Worm (Caenorhabditis elegans) whole organism, L1 larva: ENCODE measurements around the gene F48E3.9.

ENCODE experiments used
- C16A3.4 ChIP-seq: fragments of 150-350 bp; optimal IDR thresholded peaks from 2 replicates; lab custom pipeline; 2014; ENCODE audit warnings: missing biosample characterization, missing genetic modification characterization
- ama-1 ChIP-seq: fragments of 150-350 bp; optimal IDR thresholded peaks from 2 replicates; lab custom pipeline; 2014
- blmp-1 ChIP-seq: fragments of 150-350 bp; optimal IDR thresholded peaks from 2 replicates; lab custom pipeline; 2014; ENCODE audit warnings: missing biosample characterization, missing genetic modification characterization
- ceh-82 ChIP-seq, 3 experiments: fragments of 150-350 bp in 1 of 3; sonication (generic microtip) in 2 of 3; optimal IDR thresholded peaks; 2 replicates each; lab custom pipeline; 2014 to 2017; ENCODE audit warnings: missing biosample characterization in 3 of 3, missing genetic modification characterization in 3 of 3
- dpl-1 ChIP-seq, 3 experiments: fragments of 150-350 bp in 2 of 3; sonication (generic microtip) in 1 of 3; optimal IDR thresholded peaks; 2 replicates each; lab custom pipeline; 2014 to 2017; ENCODE audit warnings: missing biosample characterization in 3 of 3, missing genetic modification characterization in 3 of 3, missing genetic modification reagents in 3 of 3
- dsc-1 ChIP-seq: sonication (generic microtip); optimal IDR thresholded peaks from 2 replicates; lab custom pipeline; 2016; ENCODE audit warnings: mild to moderate bottlenecking, missing genetic modification characterization, missing compliant biosample characterization
- efl-1 ChIP-seq, 4 experiments: fragments of 150-350 bp; optimal IDR thresholded peaks in 3 of 4; peaks in 1 of 4; 1 replicate in 1 of 4; 2 replicates in 3 of 4; lab custom pipeline; 2014; ENCODE audit warnings: missing biosample characterization in 2 of 4, missing genetic modification characterization in 2 of 4, missing genetic modification reagents in 2 of 4
- elt-3 ChIP-seq, 6 experiments: fragments of 150-350 bp in 1 of 6; sonication (generic microtip); optimal IDR thresholded peaks; 2 replicates each; lab custom pipeline; 2017 to 2018; ENCODE audit warnings: missing biosample characterization in 6 of 6, missing genetic modification characterization in 6 of 6, inconsistent platforms in 1 of 6
- ets-5 ChIP-seq: fragments of 200-800 bp; sonication (Bioruptor generic); IDR thresholded peaks from 2 replicates; pipeline ENCODE4 v1.3.6; 2022; ENCODE audit warnings: missing genetic modification characterization, missing compliant biosample characterization
- fkh-4 ChIP-seq: sonication (generic microtip); optimal IDR thresholded peaks from 2 replicates; lab custom pipeline; 2016; ENCODE audit warnings: missing compliant biosample characterization, missing genetic modification characterization, borderline replicate concordance
- grh-1 ChIP-seq: fragments of 200-800 bp; sonication (Bioruptor generic); IDR thresholded peaks from 2 replicates; pipeline ENCODE4 v1.3.6; 2022; ENCODE audit warnings: missing genetic modification reagents, missing genetic modification characterization, missing compliant biosample characterization
- hlh-17 ChIP-seq: fragments of 200-800 bp; sonication (Bioruptor generic); optimal IDR thresholded peaks from 2 replicates; lab custom pipeline; 2018; ENCODE audit warnings: missing genetic modification characterization, mild to moderate bottlenecking, missing compliant biosample characterization, moderate library complexity, borderline replicate concordance
- hlh-4 ChIP-seq: sonication (generic microtip); optimal IDR thresholded peaks from 2 replicates; lab custom pipeline; 2016; ENCODE audit warnings: mild to moderate bottlenecking, missing genetic modification characterization, missing compliant biosample characterization
- jun-1 ChIP-seq: fragments of 150-350 bp; optimal IDR thresholded peaks from 2 replicates; lab custom pipeline; 2014; ENCODE audit warnings: missing biosample characterization, missing genetic modification reagents, missing genetic modification characterization
- lin-13 ChIP-seq: fragments of 150-350 bp; optimal IDR thresholded peaks from 2 replicates; lab custom pipeline; 2014; ENCODE audit warnings: missing biosample characterization, missing genetic modification reagents, missing genetic modification characterization
- lin-14 ChIP-seq: fragments of 200-800 bp; sonication (Bioruptor generic); optimal IDR thresholded peaks from 2 replicates; lab custom pipeline; 2018; ENCODE audit warnings: mild to moderate bottlenecking, missing genetic modification characterization, moderate library complexity, missing compliant biosample characterization
- lin-35 ChIP-seq, 2 experiments: fragments of 150-350 bp; optimal IDR thresholded peaks; 2 replicates each; lab custom pipeline; 2014; ENCODE audit warnings: missing biosample characterization in 2 of 2, missing genetic modification characterization in 2 of 2, missing genetic modification reagents in 2 of 2
- lsy-2 ChIP-seq, 2 experiments: fragments of 150-350 bp; optimal IDR thresholded peaks; 2 replicates each; lab custom pipeline; 2014; ENCODE audit warnings: missing biosample characterization in 2 of 2, missing genetic modification characterization in 2 of 2
- mdl-1 ChIP-seq, 2 experiments: fragments of 150-350 bp; optimal IDR thresholded peaks; 2 replicates each; lab custom pipeline; 2014 to 2017; ENCODE audit warnings: missing biosample characterization in 2 of 2, missing genetic modification characterization in 2 of 2, inconsistent platforms in 1 of 2
- mep-1 ChIP-seq: fragments of 150-350 bp; optimal IDR thresholded peaks from 2 replicates; lab custom pipeline; 2014; ENCODE audit warnings: missing biosample characterization, missing genetic modification characterization
- nhr-11 ChIP-seq: fragments of 150-350 bp; optimal IDR thresholded peaks from 2 replicates; lab custom pipeline; 2014; ENCODE audit warnings: missing biosample characterization, missing genetic modification characterization
- nhr-20 ChIP-seq: sonication (generic microtip); optimal IDR thresholded peaks from 2 replicates; lab custom pipeline; 2016; ENCODE audit warnings: mild to moderate bottlenecking, missing genetic modification characterization, missing compliant biosample characterization
- nhr-28 ChIP-seq: fragments of 150-350 bp; optimal IDR thresholded peaks from 2 replicates; lab custom pipeline; 2014; ENCODE audit warnings: missing biosample characterization, missing genetic modification characterization
- nhr-47 ChIP-seq: sonication (generic microtip); optimal IDR thresholded peaks from 2 replicates; lab custom pipeline; 2016; ENCODE audit warnings: mild to moderate bottlenecking, missing genetic modification characterization, moderate library complexity, missing compliant biosample characterization
- nhr-71 ChIP-seq: sonication (generic microtip); optimal IDR thresholded peaks from 2 replicates; lab custom pipeline; 2016; ENCODE audit warnings: mild to moderate bottlenecking, missing genetic modification characterization, moderate library complexity, missing compliant biosample characterization
- nhr-85 ChIP-seq: sonication (generic microtip); peaks from one replicate; lab custom pipeline; 2016; ENCODE audit warnings: missing genetic modification characterization, inconsistent platforms, missing compliant biosample characterization
- rnt-1 ChIP-seq: sonication (generic microtip); optimal IDR thresholded peaks from 2 replicates; lab custom pipeline; 2016; ENCODE audit warnings: mild to moderate bottlenecking, missing genetic modification characterization, moderate library complexity, missing compliant biosample characterization
- skn-1 ChIP-seq: fragments of 150-350 bp; optimal IDR thresholded peaks from 2 replicates; lab custom pipeline; 2014; ENCODE audit warnings: missing biosample characterization, missing genetic modification characterization
- snu-23 ChIP-seq: sonication (generic microtip); optimal IDR thresholded peaks from 2 replicates; lab custom pipeline; 2016; ENCODE audit warnings: missing genetic modification characterization, missing compliant biosample characterization
- sptf-1 ChIP-seq: fragments of 150-350 bp; optimal IDR thresholded peaks from 2 replicates; lab custom pipeline; 2014; ENCODE audit warnings: missing biosample characterization, missing genetic modification characterization
- sup-37 ChIP-seq: fragments of 200-800 bp; sonication (Bioruptor generic); optimal IDR thresholded peaks from 2 replicates; lab custom pipeline; 2018; ENCODE audit warnings: mild to moderate bottlenecking, missing genetic modification characterization, missing compliant biosample characterization
- swsn-7 ChIP-seq: sonication (generic microtip); optimal IDR thresholded peaks from 2 replicates; lab custom pipeline; 2016; ENCODE audit warnings: missing genetic modification characterization, missing compliant biosample characterization
- unc-130 ChIP-seq: fragments of 150-350 bp; optimal IDR thresholded peaks from 2 replicates; lab custom pipeline; 2017; ENCODE audit warnings: missing biosample characterization, missing genetic modification characterization, inconsistent platforms
- unc-30 ChIP-seq: sonication (generic microtip); optimal IDR thresholded peaks from 2 replicates; lab custom pipeline; 2017; ENCODE audit warnings: missing biosample characterization, missing genetic modification characterization
- unc-86 ChIP-seq: sonication (generic microtip); optimal IDR thresholded peaks from 2 replicates; lab custom pipeline; 2016; ENCODE audit warnings: missing genetic modification characterization, missing compliant biosample characterization
- vab-15 ChIP-seq: sonication (generic microtip); optimal IDR thresholded peaks from 2 replicates; lab custom pipeline; 2017; ENCODE audit warnings: missing genotype, mild to moderate bottlenecking, missing genetic modification characterization, missing compliant biosample characterization
- ztf-4 ChIP-seq: fragments of 150-350 bp; optimal IDR thresholded peaks from 2 replicates; lab custom pipeline; 2014; ENCODE audit warnings: missing biosample characterization, missing genetic modification characterization

The F48E3.9 gene

DNA sequence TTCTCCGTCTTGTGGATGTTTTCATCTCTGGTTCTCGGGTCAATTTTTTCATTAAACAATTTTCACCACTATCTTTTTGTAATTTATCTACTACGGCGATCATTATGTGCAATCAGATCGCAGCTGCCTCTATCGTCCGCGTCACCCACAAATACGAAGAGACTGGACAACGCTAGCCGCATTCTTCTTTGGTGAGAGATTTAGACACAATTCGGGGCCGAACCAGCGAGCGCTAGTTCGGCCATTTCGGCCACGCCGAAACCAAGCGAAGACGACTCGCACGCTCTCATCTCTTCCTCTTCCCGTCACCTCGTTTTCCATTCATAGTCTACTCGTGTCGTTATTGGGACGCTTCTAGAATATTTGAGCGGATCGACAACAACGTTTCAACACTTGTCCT is 4.9 kb downstream of the F48E3.9 start, which contains the start of gene gly-12:
gly-12 (plus strand) TSS at position 117 of the 400 bp plus-strand sequence.
- peak in 1 of 2 experiments; percentile 7 for TF ChIP-seq mdl-1 (tag; optimal IDR thresholded peaks at IDR 0.05; lab: Kevin White, UChicago)
- TF ChIP-seq nhr-85 (tag; lab: Kevin White, UChicago) = no peak
- TF ChIP-seq lsy-2 (tag; optimal IDR thresholded peaks at IDR 0.05; lab: Kevin White, UChicago) = peak in 1 of 2 experiments; percentile 18
- no peak for TF ChIP-seq ztf-4
- TF ChIP-seq nhr-28 (tag; lab: Kevin White, UChicago) = no peak
- TF ChIP-seq nhr-71 (tag; lab: Kevin White, UChicago) = peak; percentile 42
- TF ChIP-seq mep-1 (tag; lab: Kevin White, UChicago) = peak; percentile 58
- TF ChIP-seq fkh-4 (tag; lab: Kevin White, UChicago) = no peak
- TF ChIP-seq nhr-20 (tag; lab: Kevin White, UChicago) = peak; percentile 50
- TF ChIP-seq nhr-47 (tag; lab: Kevin White, UChicago) = peak; percentile 13
- peak; percentile 25 for TF ChIP-seq unc-130 (tag; lab: Kevin White, UChicago)
- peak in 1 of 3 experiments; percentile 5 for TF ChIP-seq dpl-1 (GFP tag; optimal IDR thresholded peaks at IDR 0.05; lab: Kevin White, UChicago)
- no peak for TF ChIP-seq sup-37 (GFP tag; lab: Kevin White, UChicago)
- TF ChIP-seq rnt-1 = peak; percentile 69
- peak in 2 of 3 experiments; percentile 6 to 59 for TF ChIP-seq ceh-82 (tag; optimal IDR thresholded peaks at IDR 0.05; lab: Kevin White, UChicago)
- TF ChIP-seq lin-35 (GFP tag; optimal IDR thresholded peaks at IDR 0.05; lab: Kevin White, UChicago) = peak; percentile 1 to 5
- TF ChIP-seq C16A3.4 = peak; percentile 2
- TF ChIP-seq unc-86 (tag; lab: Kevin White, UChicago) = peak; percentile 43
- TF ChIP-seq hlh-17 (GFP tag; lab: Kevin White, UChicago) = no peak
- TF ChIP-seq blmp-1 (tag; lab: Kevin White, UChicago) = peak; percentile 66
- TF ChIP-seq lin-14 (GFP tag; lab: Kevin White, UChicago) = peak; percentile 84
- TF ChIP-seq vab-15 (tag; lab: Kevin White, UChicago) = no peak
- peak; percentile 53 for TF ChIP-seq snu-23
- peak; percentile 21 for TF ChIP-seq skn-1 (tag; lab: Kevin White, UChicago)
- no peak for TF ChIP-seq ets-5 (GFP tag; lab: Robert Waterston, UW)

ce11 chrX:7491521-7491920 is 10.7 kb downstream of the F48E3.9 start:
- TF ChIP-seq unc-30 (tag; lab: Kevin White, UChicago) (no peak), efl-1 (optimal IDR thresholded peaks at IDR 0.05; lab: Kevin White, UChicago) (no peak), efl-1 (GFP tag; optimal IDR thresholded peaks at IDR 0.05 in 1 of 2; lab: Kevin White, UChicago) (no peak), hlh-4 (no peak), ama-1 (lab: Kevin White, UChicago) (no peak), swsn-7 (tag; lab: Kevin White, UChicago) (no peak), lin-14 (GFP tag; lab: Kevin White, UChicago) (peak; percentile 58)

ce11 chrX:7493020-7493419 is 12.2 kb downstream of the F48E3.9 start, which contains the start of gene F48E3.2:
F48E3.2 (minus strand) TSS chrX:7493120.
- TF ChIP-seq jun-1 (no peak), sptf-1 (tag; lab: Kevin White, UChicago) (no peak), dsc-1 (tag; lab: Kevin White, UChicago) (no peak), nhr-11 (tag; lab: Kevin White, UChicago) (no peak), lin-13 (no peak), efl-1 (optimal IDR thresholded peaks at IDR 0.05; lab: Kevin White, UChicago) (no peak), efl-1 (GFP tag; optimal IDR thresholded peaks at IDR 0.05 in 1 of 2; lab: Kevin White, UChicago) (peak in 1 of 2 experiments; percentile 27), unc-86 (tag; lab: Kevin White, UChicago) (no peak), elt-3 (tag; optimal IDR thresholded peaks at IDR 0.05; lab: Kevin White, UChicago) (no peak), grh-1 (GFP tag; lab: Robert Waterston, UW) (no peak)
